Worm (Caenorhabditis elegans): ENCODE results near the gene ZK154.4.

ZK154.4 gene

DNA sequence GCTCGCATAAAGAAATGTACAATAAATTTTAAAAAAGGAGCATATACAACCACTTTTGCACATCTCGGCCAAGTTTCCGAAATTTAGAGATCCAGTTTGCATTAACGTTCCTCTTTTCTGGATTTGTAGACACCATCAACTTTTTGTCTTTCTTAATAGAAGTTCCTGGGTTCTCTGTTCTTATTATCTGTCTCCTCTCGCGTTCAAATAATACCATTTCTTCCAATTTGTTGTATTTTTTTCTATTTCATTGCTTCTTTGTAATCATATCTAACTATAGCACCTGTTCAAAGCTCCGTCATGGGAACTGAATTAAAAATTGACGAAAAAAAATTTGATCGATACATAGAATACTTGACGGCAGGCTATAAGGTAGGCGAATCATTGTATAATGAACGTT, 42.9 kb downstream of the ZK154.4 start, which contains the start of gene K09F5.1:
TSS of gene K09F5.1 (plus strand) at position 301 of the 400 bp plus-strand sequence.
- TF ChIP-seq attf-4 (tag; optimal IDR thresholded peaks at IDR 0.05) = no peak
- TF ChIP-seq ceh-62 (tag; optimal IDR thresholded peaks at IDR 0.05) = no peak
- no peak for TF ChIP-seq hmg-1.1 (GFP tag; IDR thresholded peaks at IDR 0.05)
- TF ChIP-seq mdl-1 (tag; optimal IDR thresholded peaks at IDR 0.05) = no peak
- no peak for TF ChIP-seq php-3 (GFP tag; IDR thresholded peaks at IDR 0.05)
- TF ChIP-seq skn-1 (tag; optimal IDR thresholded peaks at IDR 0.05) = no peak
- TF ChIP-seq lin-38 (GFP tag; IDR thresholded peaks at IDR 0.05) = no peak

DNA sequence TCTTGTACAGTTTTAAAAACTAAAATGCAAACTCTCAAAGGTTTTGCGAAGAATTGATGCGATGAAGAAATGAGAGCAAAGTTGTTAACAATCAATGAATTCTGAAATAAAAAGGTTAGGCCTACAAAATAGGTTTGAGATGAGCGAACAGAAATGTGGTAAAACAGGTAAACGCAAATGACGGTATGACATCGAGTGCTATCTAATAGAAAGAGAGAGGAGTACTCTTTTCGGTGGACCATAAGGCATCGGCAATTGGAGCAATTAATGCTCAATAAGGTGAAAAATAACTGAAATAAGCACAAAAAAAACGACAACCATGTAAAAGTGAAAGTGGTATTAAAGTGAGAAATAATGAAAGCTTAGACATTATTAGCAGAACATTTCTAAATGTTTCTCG, 46.0 kb downstream of the ZK154.4 start, which contains the start of gene set-12:
TSS of gene set-12 (minus strand) at position 101 of the 400 bp plus-strand sequence.
- peak in 1 of 2 experiments; percentile 17 for TF ChIP-seq unc-62 (GFP tag; optimal IDR thresholded peaks at IDR 0.05 in 1 of 2)
- no peak for TF ChIP-seq unc-62 (tag; optimal IDR thresholded peaks at IDR 0.05)
- TF ChIP-seq zag-1 (tag; optimal IDR thresholded peaks at IDR 0.05) = no peak
- TF ChIP-seq dmd-8 (GFP tag; IDR thresholded peaks at IDR 0.05) = no peak
- TF ChIP-seq nhr-48 (tag; optimal IDR thresholded peaks at IDR 0.05) = no peak
- no peak for TF ChIP-seq F44E2.7 (GFP tag; IDR thresholded peaks at IDR 0.05)

DNA sequence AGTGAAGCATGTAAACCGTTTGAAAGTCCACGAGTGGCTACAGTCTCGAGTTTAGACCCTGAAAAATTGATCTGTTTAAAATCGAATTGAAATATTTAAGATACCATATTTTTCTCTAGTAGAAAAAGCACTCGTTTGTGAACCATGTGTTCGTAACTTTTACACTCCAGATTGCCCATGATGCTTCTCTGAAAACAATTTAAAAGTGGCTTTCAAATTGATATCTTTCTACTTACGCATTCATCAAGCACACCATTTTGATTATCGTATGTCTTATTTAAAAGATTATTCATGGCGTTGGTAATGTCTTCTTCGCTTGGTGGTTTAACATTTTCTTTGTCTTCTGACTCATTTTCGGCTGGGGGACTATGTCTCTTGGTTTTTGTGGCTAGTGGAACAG, 48.6 kb downstream of the ZK154.4 start:
- TF ChIP-seq zip-11 (GFP tag; IDR thresholded peaks at IDR 0.05) (no peak), T20F7.1 (GFP tag; optimal IDR thresholded peaks at IDR 0.05) (no peak), lsy-2 (tag; optimal IDR thresholded peaks at IDR 0.05) (no peak), zfp-3 (GFP tag; conservative IDR thresholded peaks at IDR 0.05) (0 out of 2 replicates have a peak, but pooled peaks have one; percentile 51), pha-4 (GFP tag; IDR thresholded peaks at IDR 0.05) (no peak), pha-4 (tag; optimal IDR thresholded peaks at IDR 0.05) (no peak), saeg-2 (GFP tag; IDR thresholded peaks at IDR 0.05) (no peak), lin-29 (GFP tag; IDR thresholded peaks at IDR 0.05) (no peak), Y48G9A.11 (GFP tag; IDR thresholded peaks at IDR 0.05) (no peak)

DNA sequence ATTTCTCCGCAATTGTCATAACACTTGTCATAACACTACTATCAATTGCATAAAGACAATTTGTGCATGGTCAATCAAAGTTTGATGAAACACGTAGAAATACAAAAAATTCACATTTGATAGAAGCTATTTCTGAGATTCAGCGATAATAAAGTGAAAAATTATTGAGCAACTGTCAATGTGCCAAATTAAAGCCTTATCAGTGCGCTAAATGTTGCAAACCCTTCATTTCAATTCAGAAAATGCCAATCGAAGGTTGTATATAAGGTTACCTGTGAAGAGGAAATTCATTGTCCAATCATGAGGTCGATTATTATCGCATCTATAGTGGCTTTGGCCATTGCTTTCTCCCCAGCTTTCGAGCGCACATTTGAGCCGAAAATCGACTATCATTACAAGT, 54.6 kb downstream of the ZK154.4 start, which contains the start of gene vit-1:
TSS of gene vit-1 (plus strand) at position 289 of the 400 bp plus-strand sequence.
- TF ChIP-seq vab-7 (GFP tag; IDR thresholded peaks at IDR 0.05) (no peak), dmd-6 (GFP tag; IDR thresholded peaks at IDR 0.05) (peak; percentile 85), tra-1 (GFP tag; IDR thresholded peaks at IDR 0.05) (peak; percentile 67; the same call in 1 of the 2 replicates), ama-1 (optimal IDR thresholded peaks at IDR 0.05) (no peak), dpl-1 (GFP tag; optimal IDR thresholded peaks at IDR 0.05) (no peak), nhr-48 (tag; optimal IDR thresholded peaks at IDR 0.05) (peak; percentile 1)

All from whole organism, L4 larva.